Worm (Caenorhabditis elegans) whole organism, late embryonic: ENCODE measurements around the gene F01D5.8.

Experiments used
- C38D4.7 ChIP-seq: fragments of 200-800 bp; sonication (Bioruptor generic); optimal IDR thresholded peaks from 2 replicates; lab custom pipeline; 2018; ENCODE audit warnings: mild to moderate bottlenecking, missing genetic modification characterization, moderate library complexity, missing compliant biosample characterization
- F13H6.1 ChIP-seq: sonication (generic microtip); optimal IDR thresholded peaks from 2 replicates; lab custom pipeline; 2016; ENCODE audit warnings: missing genetic modification characterization, missing compliant biosample characterization
- K02D7.2 ChIP-seq: sonication (generic microtip); optimal IDR thresholded peaks from 2 replicates; lab custom pipeline; 2017; ENCODE audit warnings: mild to moderate bottlenecking, missing genetic modification characterization, missing compliant biosample characterization
- ceh-14 ChIP-seq: sonication (generic microtip); optimal IDR thresholded peaks from 2 replicates; lab custom pipeline; 2016; ENCODE audit warnings: missing genotype, missing genetic modification characterization, missing compliant biosample characterization
- ceh-18 ChIP-seq: sonication (generic microtip); optimal IDR thresholded peaks from 2 replicates; lab custom pipeline; 2016; ENCODE audit warnings: missing genetic modification characterization, missing compliant biosample characterization
- ceh-19 ChIP-seq: fragments of 200-800 bp; sonication (Bioruptor generic); optimal IDR thresholded peaks from 2 replicates; lab custom pipeline; 2018; ENCODE audit warnings: mild to moderate bottlenecking, missing genetic modification characterization, missing compliant biosample characterization
- ceh-24 ChIP-seq: sonication (generic microtip); optimal IDR thresholded peaks from 2 replicates; lab custom pipeline; 2016; ENCODE audit warnings: mild to moderate bottlenecking, missing genetic modification characterization, missing compliant biosample characterization
- ceh-30 ChIP-seq: fragments of 150-350 bp; optimal IDR thresholded peaks from 2 replicates; lab custom pipeline; 2014; ENCODE audit warnings: missing biosample characterization, missing genetic modification characterization
- ceh-31 ChIP-seq: sonication (generic microtip); optimal IDR thresholded peaks from 2 replicates; lab custom pipeline; 2016; ENCODE audit warnings: missing genetic modification characterization, missing compliant biosample characterization
- ceh-34 ChIP-seq: sonication (generic microtip); optimal IDR thresholded peaks from 2 replicates; lab custom pipeline; 2016; ENCODE audit warnings: mild to moderate bottlenecking, missing genetic modification characterization, missing compliant biosample characterization
- ceh-6 ChIP-seq: fragments of 200-800 bp; sonication (Bioruptor generic); optimal IDR thresholded peaks from 2 replicates; lab custom pipeline; 2018; ENCODE audit warnings: mild to moderate bottlenecking, missing genetic modification characterization, missing compliant biosample characterization
- elt-2 ChIP-seq: sonication (generic microtip); optimal IDR thresholded peaks from 2 replicates; lab custom pipeline; 2016; ENCODE audit warnings: missing genetic modification reagents, missing genetic modification characterization, missing compliant biosample characterization
- elt-4 ChIP-seq: sonication (generic microtip); optimal IDR thresholded peaks from 2 replicates; lab custom pipeline; 2016; ENCODE audit warnings: missing genetic modification characterization, missing compliant biosample characterization
- ets-4 ChIP-seq: sonication (generic microtip); optimal IDR thresholded peaks from 2 replicates; lab custom pipeline; 2016; ENCODE audit warnings: missing genetic modification characterization, missing compliant biosample characterization
- fax-1 ChIP-seq: sonication (generic microtip); optimal IDR thresholded peaks from 2 replicates; lab custom pipeline; 2016; ENCODE audit warnings: missing genotype, missing genetic modification characterization, missing compliant biosample characterization
- fkh-10 ChIP-seq: fragments of 150-350 bp; optimal IDR thresholded peaks from 2 replicates; lab custom pipeline; 2014; ENCODE audit warnings: missing biosample characterization, missing genetic modification reagents, missing genetic modification characterization
- fkh-6 ChIP-seq: sonication (generic microtip); optimal IDR thresholded peaks from 2 replicates; lab custom pipeline; 2016; ENCODE audit warnings: missing genetic modification characterization, missing compliant biosample characterization
- gmeb-2 ChIP-seq: sonication (generic microtip); optimal IDR thresholded peaks from 2 replicates; lab custom pipeline; 2016; ENCODE audit warnings: missing genetic modification characterization, inconsistent platforms, missing compliant biosample characterization
- hlh-13 ChIP-seq: fragments of 200-800 bp; sonication (Bioruptor generic); optimal IDR thresholded peaks from 2 replicates; lab custom pipeline; 2018; ENCODE audit warnings: mild to moderate bottlenecking, missing genetic modification characterization, missing compliant biosample characterization
- hlh-30 ChIP-seq: sonication (generic microtip); optimal IDR thresholded peaks from 2 replicates; lab custom pipeline; 2017; ENCODE audit warnings: antibody characterized with exemption, missing genetic modification characterization, missing compliant biosample characterization; ENCODE audit not compliant: insufficient read depth
- hlh-6 ChIP-seq: sonication (generic microtip); optimal IDR thresholded peaks from 2 replicates; lab custom pipeline; 2016; ENCODE audit warnings: missing genotype, missing genetic modification characterization, missing compliant biosample characterization
- lim-6 ChIP-seq: sonication (generic microtip); optimal IDR thresholded peaks from 2 replicates; lab custom pipeline; 2016; ENCODE audit warnings: missing genetic modification characterization, missing compliant biosample characterization
- lin-11 ChIP-seq: fragments of 200-800 bp; sonication (Bioruptor generic); optimal IDR thresholded peaks from 2 replicates; lab custom pipeline; 2018; ENCODE audit warnings: mild to moderate bottlenecking, missing genetic modification characterization, missing compliant biosample characterization
- mec-3 ChIP-seq: sonication (generic microtip); optimal IDR thresholded peaks from 2 replicates; lab custom pipeline; 2016; ENCODE audit warnings: borderline replicate concordance, missing genetic modification characterization, missing compliant biosample characterization
- nfya-1 ChIP-seq: sonication (generic microtip); optimal IDR thresholded peaks from 2 replicates; lab custom pipeline; 2017; ENCODE audit warnings: missing genetic modification characterization, mild to moderate bottlenecking, missing compliant biosample characterization, antibody characterized with exemption, moderate library complexity
- nhr-11 ChIP-seq: fragments of 150-350 bp; optimal IDR thresholded peaks from 2 replicates; lab custom pipeline; 2014; ENCODE audit warnings: missing biosample characterization, missing genetic modification characterization
- npax-4 ChIP-seq: sonication (generic microtip); optimal IDR thresholded peaks from 2 replicates; lab custom pipeline; 2016; ENCODE audit warnings: missing genetic modification characterization, missing compliant biosample characterization
- odd-2 ChIP-seq: sonication (generic microtip); optimal IDR thresholded peaks from 2 replicates; lab custom pipeline; 2017; ENCODE audit warnings: antibody characterized with exemption, mild to moderate bottlenecking, missing genetic modification characterization, missing compliant biosample characterization
- pax-1 ChIP-seq: fragments of 150-350 bp; optimal IDR thresholded peaks from 2 replicates; lab custom pipeline; 2014; ENCODE audit warnings: missing biosample characterization, missing genetic modification characterization
- pros-1 ChIP-seq: fragments of 150-350 bp; optimal IDR thresholded peaks from 2 replicates; lab custom pipeline; 2014; ENCODE audit warnings: missing biosample characterization, missing genetic modification reagents, missing genetic modification characterization
- ref-2 ChIP-seq: sonication (generic microtip); optimal IDR thresholded peaks from 2 replicates; lab custom pipeline; 2016; ENCODE audit warnings: missing genetic modification characterization, missing compliant biosample characterization
- rnt-1 ChIP-seq: sonication (generic microtip); optimal IDR thresholded peaks from 2 replicates; lab custom pipeline; 2016; ENCODE audit warnings: missing genetic modification characterization, missing compliant biosample characterization
- sdc-2 ChIP-seq: sonication (generic microtip); optimal IDR thresholded peaks from 2 replicates; lab custom pipeline; 2016; ENCODE audit warnings: missing genotype, missing genetic modification characterization, missing compliant biosample characterization
- sox-2 ChIP-seq: fragments of 200-800 bp; sonication (Bioruptor generic); IDR thresholded peaks from 2 replicates; pipeline ENCODE4 v1.3.6; 2022; ENCODE audit warnings: missing genetic modification reagents, missing genetic modification characterization, missing compliant biosample characterization
- sox-4 ChIP-seq: sonication (generic microtip); optimal IDR thresholded peaks from 2 replicates; lab custom pipeline; 2017; ENCODE audit warnings: mild to moderate bottlenecking, missing genetic modification characterization, inconsistent platforms, missing compliant biosample characterization
- syd-9 ChIP-seq: sonication (generic microtip); optimal IDR thresholded peaks from 2 replicates; lab custom pipeline; 2016; ENCODE audit warnings: mild to moderate bottlenecking, missing genetic modification characterization, moderate library complexity, missing compliant biosample characterization
- tbx-2 ChIP-seq: sonication (generic microtip); optimal IDR thresholded peaks from 2 replicates; lab custom pipeline; 2016; ENCODE audit warnings: missing genetic modification characterization, missing compliant biosample characterization
- tbx-7 ChIP-seq: sonication (generic microtip); optimal IDR thresholded peaks from 2 replicates; lab custom pipeline; 2016; ENCODE audit warnings: missing genotype, missing genetic modification characterization, missing compliant biosample characterization
- ttx-3 ChIP-seq: sonication (generic microtip); optimal IDR thresholded peaks from 2 replicates; lab custom pipeline; 2016; ENCODE audit warnings: missing genetic modification reagents, missing genetic modification characterization, missing compliant biosample characterization
- unc-3 ChIP-seq, 2 experiments: fragments of 200-800 bp in 1 of 2; sonication (Bioruptor generic) in 1 of 2; sonication (generic microtip) in 1 of 2; conservative IDR thresholded peaks in 1 of 2; optimal IDR thresholded peaks in 1 of 2; 2 replicates each; pipeline versions ENCODE4 v1.3.6 to Lab custom; 2016 to 2022; ENCODE audit warnings: missing compliant biosample characterization in 2 of 2, missing genetic modification characterization in 2 of 2, missing genetic modification reagents in 1 of 2
- unc-55 ChIP-seq: sonication (generic microtip); optimal IDR thresholded peaks from 2 replicates; lab custom pipeline; 2017; ENCODE audit warnings: missing biosample characterization, missing genetic modification reagents, missing genetic modification characterization
- zip-5 ChIP-seq: sonication (generic microtip); optimal IDR thresholded peaks from 2 replicates; lab custom pipeline; 2016; ENCODE audit warnings: missing genetic modification characterization, missing compliant biosample characterization

F01D5.8 gene

ce11 chrII:14045235-14045634 lies 34.7 kb downstream of the F01D5.8 start:
- TF ChIP-seq ceh-34 (tag; lab: Kevin White, UChicago) (no peak), tbx-2 (no peak), nfya-1 (tag; lab: Kevin White, UChicago) (no peak), hlh-30 (tag; lab: Kevin White, UChicago) (no peak), fax-1 (tag; lab: Kevin White, UChicago) (no peak)

ce11 chrII:14045934-14046470 lies 35.5 kb downstream of the F01D5.8 start:
- TF ChIP-seq ceh-6: no peak
- no peak for TF ChIP-seq ceh-24 (tag; lab: Kevin White, UChicago)
- TF ChIP-seq nfya-1 (tag; lab: Kevin White, UChicago): peak; percentile 83

ce11 chrII:14046491-14046890 lies 36.0 kb downstream of the F01D5.8 start:
- TF ChIP-seq ceh-19 (GFP tag; lab: Kevin White, UChicago) (peak; percentile 3), sdc-2 (tag; lab: Kevin White, UChicago) (peak; percentile 39), ceh-31 (tag; lab: Kevin White, UChicago) (peak; percentile 34), ceh-14 (tag; lab: Kevin White, UChicago) (no peak), rnt-1 (tag; lab: Kevin White, UChicago) (peak; percentile 17), ceh-18 (tag; lab: Kevin White, UChicago) (peak; percentile 21), ceh-34 (tag; lab: Kevin White, UChicago) (peak; percentile 47), pax-1 (no peak), gmeb-2 (tag; lab: Kevin White, UChicago) (no peak), sox-4 (tag; lab: Kevin White, UChicago) (no peak)

- peak; percentile 5 for TF ChIP-seq tbx-2
- TF ChIP-seq sox-2: no peak
- TF ChIP-seq npax-4 (tag; lab: Kevin White, UChicago): no peak
- TF ChIP-seq F13H6.1 (tag; lab: Kevin White, UChicago): no peak
- TF ChIP-seq ceh-18 (tag; lab: Kevin White, UChicago): peak; percentile 29
- no peak for TF ChIP-seq unc-3 (GFP tag; conservative IDR thresholded peaks at IDR 0.05; lab: Robert Waterston, UW)
- no peak for TF ChIP-seq unc-3 (tag; optimal IDR thresholded peaks at IDR 0.05; lab: Kevin White, UChicago)
- TF ChIP-seq lin-11 (tag; lab: Kevin White, UChicago): no peak
- TF ChIP-seq nfya-1 (tag; lab: Kevin White, UChicago): peak; percentile 65
- TF ChIP-seq elt-2 (tag; lab: Kevin White, UChicago): peak; percentile 61
- TF ChIP-seq rnt-1 (tag; lab: Kevin White, UChicago): peak; percentile 48
Observed at ce11 chrII:14049097-14049496, 38.6 kb downstream of the F01D5.8 start.

- TF ChIP-seq fkh-6 (tag; lab: Kevin White, UChicago) (no peak), ttx-3 (tag; lab: Kevin White, UChicago) (no peak), ceh-6 (peak; percentile 24), ceh-30 (no peak), mec-3 (no peak), unc-55 (GFP tag; lab: Kevin White, UChicago) (peak; percentile 11), K02D7.2 (tag; lab: Kevin White, UChicago) (no peak), odd-2 (tag; lab: Kevin White, UChicago) (no peak), fkh-10 (GFP tag; lab: Kevin White, UChicago) (no peak), C38D4.7 (GFP tag; lab: Kevin White, UChicago) (no peak), tbx-2 (peak; percentile 63), pax-1 (no peak), pros-1 (tag; lab: Kevin White, UChicago) (no peak), zip-5 (no peak), hlh-6 (tag; lab: Kevin White, UChicago) (no peak), elt-4 (tag; lab: Kevin White, UChicago) (no peak), syd-9 (tag; lab: Kevin White, UChicago) (no peak), ref-2 (tag; lab: Kevin White, UChicago) (peak; percentile 11), nfya-1 (tag; lab: Kevin White, UChicago) (peak; percentile 58), lim-6 (tag; lab: Kevin White, UChicago) (no peak), tbx-7 (no peak), ceh-14 (tag; lab: Kevin White, UChicago) (no peak), hlh-13 (no peak), ceh-18 (tag; lab: Kevin White, UChicago) (peak; percentile 62), gmeb-2 (tag; lab: Kevin White, UChicago) (no peak), ceh-31 (tag; lab: Kevin White, UChicago) (peak; percentile 24), rnt-1 (tag; lab: Kevin White, UChicago) (peak; percentile 41), elt-2 (tag; lab: Kevin White, UChicago) (peak; percentile 24), ets-4 (tag; lab: Kevin White, UChicago) (no peak), nhr-11 (tag; lab: Kevin White, UChicago) (no peak)
Observed at ce11 chrII:14050506-14050905, 40.0 kb downstream of the F01D5.8 start.
